Fruit fly (Drosophila melanogaster) whole organism, embryonic: ENCODE data around the gene beta4GalNAcTB.

Experiments
- B-H2 ChIP-seq: fragments of 200-800 bp; sonication (Bioruptor generic); optimal IDR thresholded peaks from 2 replicates; lab custom pipeline; 2018; ENCODE audit warnings: missing biosample characterization, mild to moderate bottlenecking, missing genetic modification characterization
- BEAF-32 ChIP-seq: fragments of 200-800 bp; sonication (Bioruptor generic); optimal IDR thresholded peaks from 3 replicates; lab custom pipeline; 2017; ENCODE audit warnings: missing biosample characterization, missing genetic modification characterization, mild to moderate bottlenecking, moderate library complexity, missing genetic modification reagents
- C15 ChIP-seq: fragments of 200-800 bp; sonication (Bioruptor generic); IDR thresholded peaks from 3 replicates; pipeline ENCODE4 v1.3.6; 2022; ENCODE audit warnings: missing biosample characterization, missing genetic modification characterization
- CG1024 ChIP-seq: fragments of 200-800 bp; sonication (Bioruptor generic); IDR thresholded peaks from 2 replicates; pipeline ENCODE4 v1.3.6; 2022; ENCODE audit warnings: missing biosample characterization, missing genetic modification characterization
- CG10654 ChIP-seq: fragments of 200-800 bp; sonication (Bioruptor generic); optimal IDR thresholded peaks from 2 replicates; lab custom pipeline; 2016; ENCODE audit warnings: missing biosample characterization, missing genetic modification characterization
- CG11085 ChIP-seq: fragments of 200-800 bp; sonication (Bioruptor generic); IDR thresholded peaks from 2 replicates; pipeline ENCODE4 v1.3.6; 2022; ENCODE audit warnings: missing biosample characterization, missing genetic modification characterization
- CG12071 ChIP-seq: fragments of 200-800 bp; sonication (Bioruptor generic); optimal IDR thresholded peaks from 3 replicates; lab custom pipeline; 2018; ENCODE audit warnings: missing biosample characterization, mild to moderate bottlenecking, missing genetic modification characterization
- CG12769 ChIP-seq: fragments of 200-800 bp; sonication (Bioruptor generic); optimal IDR thresholded peaks from 2 replicates; lab custom pipeline; 2019; ENCODE audit warnings: missing biosample characterization, mild to moderate bottlenecking, missing genetic modification characterization, moderate library complexity
- CG13296 ChIP-seq: fragments of 200-800 bp; sonication (Bioruptor generic); optimal IDR thresholded peaks from 3 replicates; lab custom pipeline; 2018; ENCODE audit warnings: missing biosample characterization, mild to moderate bottlenecking, missing genetic modification characterization
- CG14667 ChIP-seq: fragments of 200-800 bp; sonication (Bioruptor generic); IDR thresholded peaks from 2 replicates; pipeline ENCODE4 v1.3.6; 2022; ENCODE audit warnings: missing biosample characterization, missing genetic modification characterization
- CG14860 ChIP-seq: fragments of 200-800 bp; sonication (Bioruptor generic); IDR thresholded peaks from 3 replicates; pipeline ENCODE4 v1.3.6; 2022; ENCODE audit warnings: missing biosample characterization, missing genetic modification characterization; ENCODE audit not compliant: partially characterized antibody
- CG15011 ChIP-seq: fragments of 200-800 bp; sonication (Bioruptor generic); optimal IDR thresholded peaks from 3 replicates; lab custom pipeline; 2018; ENCODE audit warnings: missing biosample characterization, mild to moderate bottlenecking, missing genetic modification characterization
- CG1529 ChIP-seq: fragments of 200-800 bp; sonication (Bioruptor generic); optimal IDR thresholded peaks from 3 replicates; lab custom pipeline; 2018; ENCODE audit warnings: missing biosample characterization, missing genetic modification characterization
- CG15601 ChIP-seq: fragments of 200-800 bp; sonication (Bioruptor generic); optimal IDR thresholded peaks from 3 replicates; lab custom pipeline; 2019; ENCODE audit warnings: missing biosample characterization, mild to moderate bottlenecking, missing genetic modification characterization, moderate library complexity
- CG15696 ChIP-seq: fragments of 200-800 bp; sonication (Bioruptor generic); optimal IDR thresholded peaks from 2 replicates; lab custom pipeline; 2019; ENCODE audit warnings: missing biosample characterization, mild to moderate bottlenecking, missing genetic modification characterization, moderate library complexity
- CG17359 ChIP-seq: fragments of 200-800 bp; sonication (Bioruptor generic); optimal IDR thresholded peaks from 3 replicates; lab custom pipeline; 2018; ENCODE audit warnings: missing biosample characterization, mild to moderate bottlenecking, missing genetic modification characterization, moderate library complexity
- CG30403 ChIP-seq: fragments of 200-800 bp; sonication (Bioruptor generic); optimal IDR thresholded peaks from 3 replicates; lab custom pipeline; 2016; ENCODE audit warnings: missing biosample characterization, missing genetic modification characterization
- CG4617 ChIP-seq: fragments of 200-800 bp; sonication (Bioruptor generic); optimal IDR thresholded peaks from 3 replicates; lab custom pipeline; 2016; ENCODE audit warnings: missing biosample characterization, missing genetic modification characterization, borderline replicate concordance
- CG5245 ChIP-seq: fragments of 200-800 bp; sonication (Bioruptor generic); optimal IDR thresholded peaks from 3 replicates; lab custom pipeline; 2016; ENCODE audit warnings: missing biosample characterization, missing genetic modification characterization
- CG7786 ChIP-seq: fragments of 200-800 bp; sonication (Bioruptor generic); optimal IDR thresholded peaks from 2 replicates; lab custom pipeline; 2016; ENCODE audit warnings: missing biosample characterization, missing genetic modification characterization
- CG7839 ChIP-seq: fragments of 200-800 bp; sonication (Bioruptor generic); optimal IDR thresholded peaks from 3 replicates; lab custom pipeline; 2018; ENCODE audit warnings: missing biosample characterization, mild to moderate bottlenecking, missing genetic modification characterization, moderate library complexity
- CG9215 ChIP-seq: fragments of 200-800 bp; sonication (Bioruptor generic); IDR thresholded peaks from 2 replicates; pipeline ENCODE4 v1.3.6; 2022; ENCODE audit warnings: missing biosample characterization, missing genetic modification characterization
- CG9437 ChIP-seq: fragments of 200-800 bp; sonication (Bioruptor generic); optimal IDR thresholded peaks from 2 replicates; lab custom pipeline; 2018; ENCODE audit warnings: missing biosample characterization, mild to moderate bottlenecking, missing genetic modification characterization
- CG9609 ChIP-seq: fragments of 200-800 bp; sonication (Bioruptor generic); optimal IDR thresholded peaks from 3 replicates; lab custom pipeline; 2016; ENCODE audit warnings: missing biosample characterization, missing genetic modification characterization
- CG9727 ChIP-seq: fragments of 200-800 bp; sonication (Bioruptor generic); optimal IDR thresholded peaks from 3 replicates; lab custom pipeline; 2017; ENCODE audit warnings: missing biosample characterization, mild to moderate bottlenecking, missing genetic modification characterization
- CTCF ChIP-seq: fragments of 200-800 bp; sonication (Bioruptor generic); optimal IDR thresholded peaks from 2 replicates; lab custom pipeline; 2017; ENCODE audit warnings: missing biosample characterization, mild to moderate bottlenecking, missing genetic modification characterization, moderate library complexity
- D ChIP-seq, 2 experiments: fragments of 200-800 bp in 1 of 2; fragments of >200 bp in 1 of 2; sonication (Bioruptor generic) in 1 of 2; optimal IDR thresholded peaks; 2 replicates in 1 of 2; 3 replicates in 1 of 2; lab custom pipeline; 2017; ENCODE audit warnings: mild to moderate bottlenecking in 1 of 2, missing biosample characterization in 1 of 2, missing genetic modification characterization in 1 of 2, missing genetic modification reagents in 1 of 2
- Dfd ChIP-seq, 2 experiments: fragments of >200 bp; optimal IDR thresholded peaks; 2 replicates each; lab custom pipeline; 2017; ENCODE audit warnings: missing biosample characterization in 2 of 2, missing genetic modification characterization in 2 of 2
- E2f1 ChIP-seq: fragments of 200-800 bp; sonication (Bioruptor generic); IDR thresholded peaks from 2 replicates; pipeline ENCODE4 v1.3.6; 2022; ENCODE audit warnings: missing biosample characterization, missing genetic modification characterization
- Lhr ChIP-seq: fragments of 200-800 bp; sonication (Bioruptor generic); optimal IDR thresholded peaks from 3 replicates; lab custom pipeline; 2017; ENCODE audit warnings: mild to moderate bottlenecking, missing biosample characterization, missing genetic modification reagents, missing genetic modification characterization
- Pdp1 ChIP-seq, 2 experiments: fragments of 200-800 bp; sonication (Bioruptor generic); optimal IDR thresholded peaks; 3 replicates each; lab custom pipeline; 2016; ENCODE audit warnings: missing biosample characterization in 2 of 2, missing genetic modification characterization in 2 of 2, mild to moderate bottlenecking in 1 of 2, moderate library complexity in 1 of 2
- Ravus ChIP-seq: fragments of 200-800 bp; sonication (Bioruptor generic); IDR thresholded peaks from 2 replicates; pipeline ENCODE4 v1.3.6; 2022; ENCODE audit warnings: missing biosample characterization, missing genetic modification characterization
- ara ChIP-seq: fragments of 200-800 bp; sonication (Bioruptor generic); IDR thresholded peaks from 2 replicates; pipeline ENCODE4 v1.3.6; 2022; ENCODE audit warnings: missing biosample characterization, missing genetic modification characterization
- chn ChIP-seq: fragments of 200-800 bp; sonication (Bioruptor generic); optimal IDR thresholded peaks from 2 replicates; lab custom pipeline; 2016; ENCODE audit warnings: missing biosample characterization, missing genetic modification characterization
- dimm ChIP-seq: fragments of 200-800 bp; sonication (Bioruptor generic); IDR thresholded peaks from 2 replicates; pipeline ENCODE4 v1.3.6; 2022; ENCODE audit warnings: missing biosample characterization, missing genetic modification characterization
- dpn ChIP-seq, 2 experiments: fragments of 200-800 bp; sonication (Bioruptor generic); optimal IDR thresholded peaks; 3 replicates each; lab custom pipeline; 2016; ENCODE audit warnings: missing biosample characterization in 2 of 2, missing genetic modification characterization in 2 of 2
- esg ChIP-seq: fragments of 200-800 bp; sonication (Bioruptor generic); conservative IDR thresholded peaks from 2 replicates; pipeline ENCODE4 v1.3.6; 2022; ENCODE audit warnings: missing biosample characterization, missing genetic modification characterization
- fd96Cb ChIP-seq: fragments of 200-800 bp; sonication (Bioruptor generic); optimal IDR thresholded peaks from 2 replicates; lab custom pipeline; 2018; ENCODE audit warnings: missing biosample characterization, mild to moderate bottlenecking, missing genetic modification characterization, moderate library complexity
- fu2 ChIP-seq: fragments of 200-800 bp; sonication (Bioruptor generic); optimal IDR thresholded peaks from 2 replicates; lab custom pipeline; 2016; ENCODE audit warnings: missing biosample characterization, missing genetic modification characterization
- gce ChIP-seq: fragments of 200-800 bp; sonication (Bioruptor generic); IDR thresholded peaks from 3 replicates; pipeline ENCODE4 v1.3.6; 2022; ENCODE audit warnings: missing biosample characterization, missing genetic modification characterization
- gcm2 ChIP-seq: fragments of 200-800 bp; sonication (Bioruptor generic); optimal IDR thresholded peaks from 2 replicates; lab custom pipeline; 2016; ENCODE audit warnings: missing biosample characterization, missing genetic modification characterization
- gfzf ChIP-seq: fragments of 200-800 bp; sonication (Bioruptor generic); optimal IDR thresholded peaks from 2 replicates; lab custom pipeline; 2016; ENCODE audit warnings: missing biosample characterization, mild to moderate bottlenecking, missing genetic modification characterization, moderate library complexity
- ham ChIP-seq: fragments of 200-800 bp; sonication (Bioruptor generic); IDR thresholded peaks from 2 replicates; pipeline ENCODE4 v1.3.6; 2022; ENCODE audit warnings: missing biosample characterization, missing genetic modification characterization
- odd ChIP-seq: fragments of 200-800 bp; sonication (Bioruptor generic); optimal IDR thresholded peaks from 2 replicates; lab custom pipeline; 2017; ENCODE audit warnings: missing biosample characterization, mild to moderate bottlenecking, missing genetic modification characterization
- org-1 ChIP-seq: fragments of 200-800 bp; sonication (Bioruptor generic); optimal IDR thresholded peaks from 2 replicates; lab custom pipeline; 2017; ENCODE audit warnings: missing biosample characterization, missing genetic modification characterization
- pzg ChIP-seq: fragments of 200-800 bp; sonication (Bioruptor generic); optimal IDR thresholded peaks from 3 replicates; lab custom pipeline; 2018; ENCODE audit warnings: missing biosample characterization, mild to moderate bottlenecking, missing genetic modification characterization, moderate library complexity
- sisA ChIP-seq: fragments of 200-800 bp; sonication (Bioruptor generic); IDR thresholded peaks from 2 replicates; pipeline ENCODE4 v1.3.6; 2022; ENCODE audit warnings: missing biosample characterization, missing genetic modification characterization
- tap ChIP-seq: fragments of 200-800 bp; optimal IDR thresholded peaks from 3 replicates; lab custom pipeline; 2019; ENCODE audit warnings: missing biosample characterization, mild to moderate bottlenecking, missing genetic modification characterization, moderate library complexity
- tin ChIP-seq: fragments of 200-800 bp; sonication (Bioruptor generic); optimal IDR thresholded peaks from 3 replicates; lab custom pipeline; 2016; ENCODE audit warnings: missing biosample characterization, missing genetic modification characterization
- zen ChIP-seq: fragments of 200-800 bp; sonication (Bioruptor generic); optimal IDR thresholded peaks from 3 replicates; lab custom pipeline; 2018; ENCODE audit warnings: missing biosample characterization, mild to moderate bottlenecking, missing genetic modification characterization, moderate library complexity

beta4GalNAcTB gene

dm6 chr3R:29039704-29040430, 6.1 kb upstream of the beta4GalNAcTB start (continued):
- TF ChIP-seq fd96Cb (peak; percentile 8), dimm (no peak), CG7786 (peak; percentile 12), CG12769 (peak; percentile 56), ham (GFP tag; lab: Robert Waterston, UW) (no peak), C15 (GFP tag; lab: Robert Waterston, UW) (no peak), dpn (GFP tag; optimal IDR thresholded peaks at IDR 0.05; lab: Kevin White, UChicago) (peak; percentile 2 to 56), Ravus (no peak), CG15011 (peak; percentile 4), CTCF (GFP tag; lab: Kevin White, UChicago) (no peak), CG14860 (no peak), odd (no peak), BEAF-32 (GFP tag; lab: Kevin White, UChicago) (no peak), D (optimal IDR thresholded peaks at IDR 0.05; lab: Kevin White, UChicago) (no peak), D (GFP tag; optimal IDR thresholded peaks at IDR 0.05; lab: Kevin White, UChicago) (no peak), CG30403 (GFP tag; lab: Kevin White, UChicago) (peak; percentile 16), CG7839 (tag; lab: Kevin White, UChicago) (peak; percentile 6), CG4617 (GFP tag; lab: Kevin White, UChicago) (peak; percentile 41), B-H2 (GFP tag; lab: Kevin White, UChicago) (peak; percentile 65), zen (tag; lab: Kevin White, UChicago) (peak; percentile 71), CG15601 (tag; lab: Kevin White, UChicago) (no peak), org-1 (GFP tag; lab: Kevin White, UChicago) (no peak), ara (GFP tag; lab: Robert Waterston, UW) (no peak), CG1024 (GFP tag; lab: Robert Waterston, UW) (no peak), pzg (GFP tag; lab: Kevin White, UChicago) (peak; percentile 62), CG9437 (peak; percentile 27), gcm2 (GFP tag; lab: Kevin White, UChicago) (no peak), gce (GFP tag; lab: Robert Waterston, UW) (no peak), CG13296 (GFP tag; lab: Kevin White, UChicago) (no peak), Dfd (GFP tag; optimal IDR thresholded peaks at IDR 0.05; lab: Kevin White, UChicago) (no peak), CG11085 (GFP tag; lab: Robert Waterston, UW) (no peak), CG9727 (GFP tag; lab: Kevin White, UChicago) (no peak), sisA (GFP tag; lab: Robert Waterston, UW) (no peak), Pdp1 (GFP tag; optimal IDR thresholded peaks at IDR 0.05; lab: Kevin White, UChicago) (peak in 1 of 2 experiments; percentile 8), esg (GFP tag; lab: Robert Waterston, UW) (no peak), CG9215 (GFP tag; lab: Robert Waterston, UW) (peak; percentile 26; the same call in 1 of the 2 replicates), CG12071 (GFP tag; lab: Kevin White, UChicago) (no peak), CG17359 (tag; lab: Kevin White, UChicago) (peak; percentile 44), tap (tag; lab: Kevin White, UChicago) (no peak), E2f1 (GFP tag; lab: Robert Waterston, UW) (0 out of 2 replicates have a peak, but pooled peaks have one; percentile 25), gfzf (GFP tag; lab: Kevin White, UChicago) (no peak), CG5245 (no peak), CG14667 (GFP tag; lab: Robert Waterston, UW) (no peak), CG9609 (GFP tag; lab: Kevin White, UChicago) (peak; percentile 27), fu2 (peak; percentile 26), CG10654 (GFP tag; lab: Kevin White, UChicago) (peak; percentile 42), CG15696 (tag; lab: Kevin White, UChicago) (no peak), Lhr (GFP tag; lab: Kevin White, UChicago) (peak; percentile 34), CG1529 (GFP tag; lab: Kevin White, UChicago) (no peak), chn (GFP tag; lab: Kevin White, UChicago) (peak; percentile 66), tin (GFP tag; lab: Kevin White, UChicago) (peak; percentile 63)
